Worm (Caenorhabditis elegans) whole organism, young adult: ENCODE results near the gene gly-14.

Source experiments
- D2030.7 ChIP-seq: fragments of 200-800 bp; sonication (Bioruptor generic); IDR thresholded peaks from 2 replicates; pipeline ENCODE4 v1.3.6; 2022; ENCODE audit warnings: missing genetic modification reagents, missing genetic modification characterization, missing compliant biosample characterization
- K12H6.12 ChIP-seq: fragments of 200-800 bp; sonication (Bioruptor generic); optimal IDR thresholded peaks from 2 replicates; lab custom pipeline; 2018; ENCODE audit warnings: mild to moderate bottlenecking, missing genetic modification characterization, missing compliant biosample characterization
- ceh-91 ChIP-seq: fragments of 200-800 bp; sonication (Bioruptor generic); IDR thresholded peaks from 2 replicates; pipeline ENCODE4 v1.3.6; 2022; ENCODE audit warnings: missing genetic modification reagents, missing genetic modification characterization, missing compliant biosample characterization
- gei-17 ChIP-seq: fragments of 200-800 bp; sonication (Bioruptor generic); optimal IDR thresholded peaks from 2 replicates; lab custom pipeline; 2018; ENCODE audit warnings: mild to moderate bottlenecking, missing genetic modification characterization, missing compliant biosample characterization
- lin-35 ChIP-seq, 3 experiments: fragments of 150-350 bp in 2 of 3; sonication (generic microtip) in 1 of 3; optimal IDR thresholded peaks; 2 replicates each; lab custom pipeline; 2014 to 2018; ENCODE audit warnings: missing biosample characterization in 3 of 3, missing genetic modification characterization in 3 of 3, missing genetic modification reagents in 3 of 3
- mcd-1 ChIP-seq: fragments of 200-800 bp; sonication (Bioruptor generic); IDR thresholded peaks from 2 replicates; pipeline ENCODE4 v1.3.6; 2022; ENCODE audit warnings: missing genetic modification reagents, missing genetic modification characterization, missing compliant biosample characterization
- mel-28 ChIP-seq: sonication (generic microtip); optimal IDR thresholded peaks from 2 replicates; lab custom pipeline; 2016; ENCODE audit warnings: borderline replicate concordance, mild to moderate bottlenecking, missing genetic modification characterization, missing compliant biosample characterization
- nhr-120 ChIP-seq: fragments of 200-800 bp; sonication (Bioruptor generic); IDR thresholded peaks from 2 replicates; pipeline ENCODE4 v1.3.6; 2022; ENCODE audit warnings: missing genetic modification characterization, missing compliant biosample characterization
- rcor-1 ChIP-seq: fragments of 200-800 bp; sonication (Bioruptor generic); IDR thresholded peaks from 2 replicates; pipeline ENCODE4 v1.3.6; 2022; ENCODE audit warnings: missing genetic modification reagents, missing genetic modification characterization, missing compliant biosample characterization
- sdz-38 ChIP-seq: sonication (generic microtip); optimal IDR thresholded peaks from 2 replicates; lab custom pipeline; 2016; ENCODE audit warnings: missing genotype, missing genetic modification characterization, missing compliant biosample characterization
- snpc-4 ChIP-seq, 5 experiments: fragments of 150-350 bp in 1 of 5; sonication (generic microtip) in 4 of 5; optimal IDR thresholded peaks; 2 replicates each; lab custom pipeline; 2014 to 2018; ENCODE audit warnings: missing genetic modification characterization in 5 of 5, missing biosample characterization in 3 of 5, antibody characterized with exemption in 2 of 5, mild to moderate bottlenecking in 2 of 5, missing compliant biosample characterization in 2 of 5, missing genotype in 2 of 5, moderate library complexity in 2 of 5, missing genetic modification reagents in 1 of 5
- zfh-2 ChIP-seq: fragments of 200-800 bp; sonication (Bioruptor generic); conservative IDR thresholded peaks from 2 replicates; pipeline ENCODE4 v1.3.6; 2022; ENCODE audit warnings: missing genetic modification reagents, missing genetic modification characterization, missing compliant biosample characterization

DNA sequence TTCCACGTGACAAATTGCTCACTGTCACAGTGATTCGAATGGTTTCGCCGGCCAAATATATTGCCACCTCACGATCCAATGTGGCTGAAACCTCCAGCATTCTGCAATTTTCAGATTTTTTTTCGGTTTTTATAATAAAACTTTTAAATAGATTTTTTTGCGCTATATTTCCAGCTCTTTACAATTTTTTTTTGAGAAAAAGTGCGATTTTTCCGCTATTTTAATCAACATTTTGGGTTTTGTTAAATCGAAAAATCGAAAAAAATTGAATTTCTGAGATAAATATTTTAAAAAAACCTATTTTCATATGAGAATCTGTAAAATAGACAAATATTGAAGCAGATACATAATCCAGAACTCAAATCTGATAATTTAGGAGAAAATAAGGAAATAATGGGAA lies 5.9 kb upstream of the gly-14 start, which contains the start of gene M01F1.9:
- no peak for TF ChIP-seq nhr-120 (GFP tag; lab: Robert Waterston, UW)
- no peak for TF ChIP-seq gei-17
- TF ChIP-seq sdz-38, result no peak
- no peak for TF ChIP-seq snpc-4 (GFP tag; optimal IDR thresholded peaks at IDR 0.05; lab: Kevin White, UChicago)
- TF ChIP-seq snpc-4 (tag; optimal IDR thresholded peaks at IDR 0.05; lab: Kevin White, UChicago), result no peak
- no peak for TF ChIP-seq zfh-2 (GFP tag; lab: Robert Waterston, UW)
- no peak for TF ChIP-seq lin-35 (GFP tag; optimal IDR thresholded peaks at IDR 0.05; lab: Kevin White, UChicago)
- no peak for TF ChIP-seq ceh-91 (GFP tag; lab: Robert Waterston, UW)
- TF ChIP-seq D2030.7 (GFP tag; lab: Robert Waterston, UW), result no peak
- TF ChIP-seq rcor-1, result no peak
- no peak for TF ChIP-seq K12H6.12
- TF ChIP-seq mcd-1, result no peak
- TF ChIP-seq mel-28 (tag; lab: Kevin White, UChicago), result no peak
